Worm (Caenorhabditis elegans) whole organism, midembryonic: ENCODE data around the gene F31F7.2.

Experiments
- T22C8.4 ChIP-seq: fragments of 200-800 bp; sonication (Bioruptor generic); IDR thresholded peaks from 2 replicates; pipeline ENCODE4 v1.3.6; 2022; ENCODE audit warnings: missing genetic modification characterization, missing compliant biosample characterization
- cog-1 ChIP-seq: sonication (generic microtip); optimal IDR thresholded peaks from 2 replicates; lab custom pipeline; 2016; ENCODE audit warnings: missing genetic modification characterization, missing compliant biosample characterization
- flt-1 ChIP-seq: fragments of 200-800 bp; sonication (Bioruptor generic); IDR thresholded peaks from 2 replicates; pipeline ENCODE4 v1.3.6; 2022; ENCODE audit warnings: missing genetic modification characterization, missing compliant biosample characterization
- klf-2 ChIP-seq: fragments of 200-800 bp; sonication (Bioruptor generic); conservative IDR thresholded peaks from 2 replicates; pipeline ENCODE4 v1.3.6; 2022; ENCODE audit warnings: missing genetic modification reagents, missing genetic modification characterization, missing compliant biosample characterization
- med-1 ChIP-seq: sonication (generic microtip); optimal IDR thresholded peaks from 2 replicates; lab custom pipeline; 2017; ENCODE audit warnings: missing genetic modification characterization, mild to moderate bottlenecking, missing compliant biosample characterization, antibody characterized with exemption, missing genetic modification reagents; ENCODE audit not compliant: insufficient read depth
- ref-1 ChIP-seq: fragments of 200-800 bp; sonication (Bioruptor generic); conservative IDR thresholded peaks from 2 replicates; pipeline ENCODE4 v1.3.6; 2022; ENCODE audit warnings: missing genetic modification reagents, missing genetic modification characterization, missing compliant biosample characterization
- tab-1 ChIP-seq: fragments of 200-800 bp; sonication (Bioruptor generic); IDR thresholded peaks from 2 replicates; pipeline ENCODE4 v1.3.6; 2022; ENCODE audit warnings: missing genetic modification characterization, missing compliant biosample characterization
- ztf-23 ChIP-seq: fragments of 200-800 bp; sonication (Bioruptor generic); IDR thresholded peaks from 2 replicates; pipeline ENCODE4 v1.3.6; 2022; ENCODE audit warnings: missing genetic modification reagents, missing genetic modification characterization, missing compliant biosample characterization
- ztf-29 ChIP-seq: fragments of 200-800 bp; sonication (Bioruptor generic); IDR thresholded peaks from 2 replicates; pipeline ENCODE4 v1.3.6; 2022; ENCODE audit warnings: missing genetic modification reagents, missing genetic modification characterization, missing compliant biosample characterization

The F31F7.2 gene

ce11 chrV:6275209-6275608, 4.6 kb downstream of the F31F7.2 start:
- no peak for TF ChIP-seq tab-1 (GFP tag; lab: Robert Waterston, UW)
- TF ChIP-seq med-1 (GFP tag; lab: Kevin White, UChicago), result no peak
- TF ChIP-seq cog-1 (tag; lab: Kevin White, UChicago), result no peak
- no peak for TF ChIP-seq ztf-23
- TF ChIP-seq T22C8.4 (GFP tag; lab: Robert Waterston, UW), result no peak
- TF ChIP-seq ztf-29 (GFP tag; lab: Robert Waterston, UW), result no peak
- no peak for TF ChIP-seq ref-1 (GFP tag; lab: Robert Waterston, UW)
- TF ChIP-seq flt-1 (GFP tag; lab: Robert Waterston, UW), result no peak
- no peak for TF ChIP-seq klf-2 (GFP tag; lab: Robert Waterston, UW)

DNA sequence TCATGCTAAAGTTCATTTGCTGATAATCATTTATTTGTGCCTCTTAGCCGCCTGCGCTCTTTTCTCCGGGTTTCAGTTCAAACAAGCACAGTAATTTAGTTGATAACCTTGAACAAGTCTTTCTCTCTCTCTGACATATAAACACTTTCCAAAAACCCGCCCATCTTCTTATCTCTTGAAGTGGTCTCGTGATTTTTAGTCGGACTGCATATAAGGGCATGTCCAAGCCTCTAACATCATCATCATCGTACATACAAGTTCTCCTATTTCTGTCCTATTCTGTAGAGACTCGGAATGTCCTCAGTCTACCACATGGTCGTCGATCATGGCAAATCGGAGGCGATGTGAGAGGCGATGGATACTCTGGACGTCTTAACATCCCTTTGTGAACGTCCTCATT, 5.6 kb downstream of the F31F7.2 start, which contains the start of gene F31F7.1:
F31F7.1 (plus strand) TSS at position 235 of the 400 bp plus-strand sequence.
- TF ChIP-seq tab-1 (GFP tag; lab: Robert Waterston, UW) (no peak), cog-1 (tag; lab: Kevin White, UChicago) (no peak), med-1 (GFP tag; lab: Kevin White, UChicago) (no peak), klf-2 (GFP tag; lab: Robert Waterston, UW) (no peak), ztf-23 (no peak), ztf-29 (GFP tag; lab: Robert Waterston, UW) (no peak), T22C8.4 (GFP tag; lab: Robert Waterston, UW) (no peak), flt-1 (GFP tag; lab: Robert Waterston, UW) (no peak), ref-1 (GFP tag; lab: Robert Waterston, UW) (no peak)

ce11 chrV:6277178-6277834, 6.7 kb downstream of the F31F7.2 start:
- TF ChIP-seq flt-1 (GFP tag; lab: Robert Waterston, UW), result no peak
- no peak for TF ChIP-seq ztf-29 (GFP tag; lab: Robert Waterston, UW)
- no peak for TF ChIP-seq med-1 (GFP tag; lab: Kevin White, UChicago)
- no peak for TF ChIP-seq ztf-23
- no peak for TF ChIP-seq ref-1 (GFP tag; lab: Robert Waterston, UW)
- no peak for TF ChIP-seq T22C8.4 (GFP tag; lab: Robert Waterston, UW)
- no peak for TF ChIP-seq cog-1 (tag; lab: Kevin White, UChicago)
- TF ChIP-seq klf-2 (GFP tag; lab: Robert Waterston, UW), result no peak
- TF ChIP-seq tab-1 (GFP tag; lab: Robert Waterston, UW), result no peak

DNA sequence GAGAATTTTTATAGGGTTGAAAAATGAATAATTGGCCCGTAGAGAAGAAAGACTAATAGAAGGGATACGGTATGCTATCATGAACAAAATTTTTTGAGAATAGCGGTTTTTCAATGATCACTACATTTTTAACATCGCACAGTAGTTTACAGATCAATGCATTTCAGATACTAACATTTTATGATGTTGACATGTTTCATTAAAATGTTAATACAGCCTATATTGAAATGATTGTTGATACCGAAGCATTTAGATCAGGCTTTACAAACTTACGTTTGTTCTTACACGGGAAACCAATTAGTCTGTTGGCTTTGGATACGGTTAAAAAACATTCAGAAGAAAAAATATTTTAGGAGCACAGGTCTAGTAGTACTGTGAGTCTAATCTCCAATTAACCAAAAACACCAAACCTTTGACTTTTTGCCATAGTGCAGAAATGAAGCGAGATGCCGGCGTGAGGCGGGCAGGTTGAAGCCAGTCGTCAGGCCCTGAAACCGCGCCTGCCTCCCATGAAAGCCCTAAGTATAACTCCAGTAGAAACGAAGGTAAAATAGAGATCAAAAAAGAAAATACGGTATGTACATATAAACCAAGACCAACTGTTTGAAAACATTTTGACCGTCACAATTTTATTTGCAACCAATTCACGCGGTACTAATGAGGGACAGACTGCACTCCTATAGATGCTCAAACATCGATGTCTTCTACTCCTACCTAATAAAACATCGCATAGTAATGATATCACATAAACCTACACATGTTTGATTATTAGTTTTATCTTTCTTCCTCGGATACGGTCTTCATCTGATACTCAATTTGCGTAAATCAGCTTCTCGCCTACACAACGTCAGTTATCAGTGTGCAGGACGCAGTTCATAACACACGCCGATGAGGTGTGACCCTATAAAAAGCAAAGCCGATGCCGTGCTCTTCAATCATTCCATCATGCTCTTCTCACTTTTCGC, 7.7 kb downstream of the F31F7.2 start, which contains the start of gene fil-2:
fil-2 (plus strand) TSS at position 915 of the 965 bp plus-strand sequence.
- TF ChIP-seq med-1 (GFP tag; lab: Kevin White, UChicago) (no peak), tab-1 (GFP tag; lab: Robert Waterston, UW) (no peak), ref-1 (GFP tag; lab: Robert Waterston, UW) (no peak), ztf-23 (no peak), flt-1 (GFP tag; lab: Robert Waterston, UW) (no peak), T22C8.4 (GFP tag; lab: Robert Waterston, UW) (no peak), cog-1 (tag; lab: Kevin White, UChicago) (no peak), ztf-29 (GFP tag; lab: Robert Waterston, UW) (no peak), klf-2 (GFP tag; lab: Robert Waterston, UW) (no peak)

DNA sequence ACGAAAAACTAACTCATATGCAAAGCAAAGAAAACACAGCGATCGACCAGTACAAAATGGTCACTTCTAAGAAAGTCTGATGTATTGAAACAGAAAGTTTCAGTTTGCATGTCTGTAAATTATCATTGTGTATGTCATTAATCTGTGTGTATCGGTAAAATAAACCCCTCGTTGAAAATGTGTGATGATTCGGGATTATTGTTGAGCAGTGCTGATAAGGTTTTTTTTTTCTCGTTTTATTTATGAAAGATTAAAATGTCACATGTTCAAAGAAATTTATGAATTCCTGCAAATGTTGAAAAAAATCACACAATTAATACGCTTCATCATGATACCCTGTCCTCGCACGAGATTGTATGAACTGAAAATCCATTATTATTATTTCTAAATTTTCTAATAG, 9.4 kb downstream of the F31F7.2 start:
- TF ChIP-seq flt-1 (GFP tag; lab: Robert Waterston, UW), result no peak
- TF ChIP-seq med-1 (GFP tag; lab: Kevin White, UChicago), result no peak
- TF ChIP-seq tab-1 (GFP tag; lab: Robert Waterston, UW), result no peak
- no peak for TF ChIP-seq cog-1 (tag; lab: Kevin White, UChicago)
- no peak for TF ChIP-seq T22C8.4 (GFP tag; lab: Robert Waterston, UW)
- TF ChIP-seq klf-2 (GFP tag; lab: Robert Waterston, UW), result no peak
- TF ChIP-seq ref-1 (GFP tag; lab: Robert Waterston, UW), result no peak
- TF ChIP-seq ztf-29 (GFP tag; lab: Robert Waterston, UW), result no peak
- no peak for TF ChIP-seq ztf-23

ce11 chrV:6281175-6281574, 10.5 kb downstream of the F31F7.2 start, which contains the start of the genes K12B6.4 and spe-49:
TSS of gene K12B6.4 (minus strand) at chrV:6281275.
TSS of gene spe-49 (plus strand) at chrV:6281359.
- TF ChIP-seq ztf-23 (no peak), tab-1 (GFP tag; lab: Robert Waterston, UW) (no peak), klf-2 (GFP tag; lab: Robert Waterston, UW) (no peak), flt-1 (GFP tag; lab: Robert Waterston, UW) (no peak)

DNA sequence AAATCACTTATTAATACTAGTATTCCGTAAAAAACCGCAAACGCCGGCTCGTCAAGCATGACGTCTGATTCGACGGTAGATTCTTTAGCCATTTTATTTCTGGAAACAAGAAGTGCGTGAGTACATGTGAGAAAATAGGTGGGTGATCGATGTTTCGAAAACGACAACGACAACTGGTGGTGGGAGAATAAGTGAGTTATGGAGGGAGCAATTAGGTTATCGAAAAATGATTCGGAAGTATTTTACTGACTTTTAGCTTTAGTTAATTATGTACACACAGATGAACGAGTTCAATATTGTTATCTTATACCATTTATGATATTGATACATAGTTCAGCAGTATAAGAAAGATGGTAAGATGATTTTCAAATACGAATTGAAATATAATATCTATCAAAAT, 15.7 kb downstream of the F31F7.2 start, which contains the start of gene srn-1:
srn-1 (minus strand) TSS at position 101 of the 400 bp plus-strand sequence.
- TF ChIP-seq ztf-23 (no peak), ztf-29 (GFP tag; lab: Robert Waterston, UW) (no peak), klf-2 (GFP tag; lab: Robert Waterston, UW) (no peak), T22C8.4 (GFP tag; lab: Robert Waterston, UW) (no peak), med-1 (GFP tag; lab: Kevin White, UChicago) (no peak), cog-1 (tag; lab: Kevin White, UChicago) (no peak), tab-1 (GFP tag; lab: Robert Waterston, UW) (no peak), ref-1 (GFP tag; lab: Robert Waterston, UW) (no peak), flt-1 (GFP tag; lab: Robert Waterston, UW) (no peak)

ce11 chrV:6288607-6289006, 18.0 kb downstream of the F31F7.2 start, which contains the start of gene K12B6.11:
TSS of gene K12B6.11 (plus strand) at chrV:6288907.
- TF ChIP-seq flt-1 (GFP tag; lab: Robert Waterston, UW) (no peak), ztf-23 (no peak), ref-1 (GFP tag; lab: Robert Waterston, UW) (no peak), klf-2 (GFP tag; lab: Robert Waterston, UW) (no peak), ztf-29 (GFP tag; lab: Robert Waterston, UW) (no peak), med-1 (GFP tag; lab: Kevin White, UChicago) (no peak), cog-1 (tag; lab: Kevin White, UChicago) (no peak)
